Fruit fly (Drosophila melanogaster): ENCODE data around the gene sty.

sty gene

dm6 chr3L:3418207-3419086 is 6.3 kb downstream of the sty start (continued):
- TF ChIP-seq twi (tag; optimal IDR thresholded peaks at IDR 0.05) (peak; percentile 15), NC2β (GFP tag; optimal IDR thresholded peaks at IDR 0.05) (no peak), CG4854 (GFP tag; optimal IDR thresholded peaks at IDR 0.05) (peak; percentile 47), ken (GFP tag; IDR thresholded peaks at IDR 0.05) (peak; percentile 72; the same call in 1 of the 3 replicates), Hr51 (GFP tag; optimal IDR thresholded peaks at IDR 0.05) (peak; percentile 59 to 78), Bgb (GFP tag; IDR thresholded peaks at IDR 0.05; ENCODE audit: partially characterized antibody) (peak; percentile 55), CG13894 (tag; optimal IDR thresholded peaks at IDR 0.05) (peak; percentile 95), B-H2 (GFP tag; optimal IDR thresholded peaks at IDR 0.05) (peak; percentile 95), CG12299 (tag; optimal IDR thresholded peaks at IDR 0.05) (no peak), CG8765 (GFP tag; IDR thresholded peaks at IDR 0.05) (peak; percentile 46; the same call in 1 of the 2 replicates), ERR (GFP tag; optimal IDR thresholded peaks at IDR 0.05) (peak; percentile 63), Hr78 (GFP tag; optimal IDR thresholded peaks at IDR 0.05) (peak in 1 of 2 experiments; percentile 44), CG17186 (GFP tag; optimal IDR thresholded peaks at IDR 0.05) (peak; percentile 9), Ada2b (GFP tag; IDR thresholded peaks at IDR 0.05) (peak; percentile 82), eyg (GFP tag; optimal IDR thresholded peaks at IDR 0.05) (peak; percentile 54), scrt (GFP tag; optimal IDR thresholded peaks at IDR 0.05) (peak; percentile 70), grn (GFP tag; optimal IDR thresholded peaks at IDR 0.05) (peak; percentile 18), CG7372 (GFP tag; IDR thresholded peaks at IDR 0.05) (peak; percentile 72), Spps (tag; optimal IDR thresholded peaks at IDR 0.05) (no peak), Bdp1 (GFP tag; optimal IDR thresholded peaks at IDR 0.05) (peak; percentile 41), E2f2 (GFP tag; IDR thresholded peaks at IDR 0.05) (peak; percentile 62), Six4 (GFP tag; optimal IDR thresholded peaks at IDR 0.05) (no peak), kah (GFP tag; optimal IDR thresholded peaks at IDR 0.05) (peak; percentile 31), pros (GFP tag; optimal IDR thresholded peaks at IDR 0.05) (peak; percentile 14), crc (GFP tag; optimal IDR thresholded peaks at IDR 0.05) (peak; percentile 33), klu (GFP tag; IDR thresholded peaks at IDR 0.05) (peak; percentile 63), HLH54F (GFP tag; optimal IDR thresholded peaks at IDR 0.05) (peak; percentile 70), sima (GFP tag; optimal IDR thresholded peaks at IDR 0.05) (no peak), CG3065 (GFP tag; optimal IDR thresholded peaks at IDR 0.05) (no peak), dmrt11E (tag; optimal IDR thresholded peaks at IDR 0.05) (no peak), Scr (GFP tag; IDR thresholded peaks at IDR 0.05; ENCODE audit: partially characterized antibody) (no peak), repo (GFP tag; optimal IDR thresholded peaks at IDR 0.05) (no peak), CG30020 (tag; optimal IDR thresholded peaks at IDR 0.05) (no peak), CG8089 (GFP tag; optimal IDR thresholded peaks at IDR 0.05) (peak; percentile 44), nerfin-1 (tag; optimal IDR thresholded peaks at IDR 0.05) (peak; percentile 19), CG7839 (tag; optimal IDR thresholded peaks at IDR 0.05) (peak; percentile 78), seq (GFP tag; IDR thresholded peaks at IDR 0.05) (peak; percentile 56), HLH3B (GFP tag; IDR thresholded peaks at IDR 0.05) (peak; percentile 87), ap (GFP tag; IDR thresholded peaks at IDR 0.05) (peak; percentile 77), CG6654 (GFP tag; optimal IDR thresholded peaks at IDR 0.05) (no peak), CG32767 (GFP tag; IDR thresholded peaks at IDR 0.05) (peak; percentile 59), pita (GFP tag; optimal IDR thresholded peaks at IDR 0.05) (no peak), CG1603 (tag; optimal IDR thresholded peaks at IDR 0.05) (peak; percentile 55), hth (optimal IDR thresholded peaks at IDR 0.05) (no peak), Kr (GFP tag; optimal IDR thresholded peaks at IDR 0.05) (no peak), CG17328 (GFP tag; IDR thresholded peaks at IDR 0.05) (peak; percentile 73), exex (tag; optimal IDR thresholded peaks at IDR 0.05) (peak; percentile 62), rib (GFP tag; IDR thresholded peaks at IDR 0.05) (peak; percentile 90), dimm (GFP tag; IDR thresholded peaks at IDR 0.05) (peak; percentile 74)
